Worm (Caenorhabditis elegans): Measurements from ENCODE around the gene bbs-5.

- TF ChIP-seq pqm-1 (tag; optimal IDR thresholded peaks at IDR 0.05) (no peak), lin-11 (tag; optimal IDR thresholded peaks at IDR 0.05) (no peak), ttx-3 (tag; optimal IDR thresholded peaks at IDR 0.05) (no peak), ama-1 (optimal IDR thresholded peaks at IDR 0.05) (no peak), pag-3 (tag; optimal IDR thresholded peaks at IDR 0.05; ENCODE audit: borderline replicate concordance) (no peak)
Measured at ce11 chrIII:10248441-10249137, 13.0 kb downstream of the bbs-5 start, which contains the start of the genes div-1 and cor-1.
